Worm (Caenorhabditis elegans) whole organism, L4 larva: ENCODE data around the gene catp-6.

ENCODE experiments used
- F44E2.7 ChIP-seq: fragments of 200-800 bp; sonication (Bioruptor generic); IDR thresholded peaks from 2 replicates; pipeline ENCODE4 v2.1.2; 2022; ENCODE audit warnings: missing genetic modification characterization, missing compliant biosample characterization
- R02D3.7 ChIP-seq: fragments of 150-350 bp; sonication (generic microtip); optimal IDR thresholded peaks from 3 replicates; lab custom pipeline; 2014; ENCODE audit warnings: missing biosample characterization, missing genetic modification characterization
- T20F7.1 ChIP-seq: fragments of 200-800 bp; sonication (Bioruptor generic); optimal IDR thresholded peaks from 2 replicates; lab custom pipeline; 2018; ENCODE audit warnings: mild to moderate bottlenecking, missing genetic modification characterization, missing compliant biosample characterization
- Y5F2A.4 ChIP-seq: fragments of 200-800 bp; sonication (Bioruptor generic); optimal IDR thresholded peaks from 2 replicates; lab custom pipeline; 2018; ENCODE audit warnings: mild to moderate bottlenecking, missing genetic modification characterization, missing compliant biosample characterization
- aha-1 ChIP-seq: fragments of 150-350 bp; peaks from one replicate; lab custom pipeline; 2014; ENCODE audit warnings: missing biosample characterization, missing genetic modification characterization
- arid-1 ChIP-seq: fragments of 200-800 bp; sonication (Bioruptor generic); conservative IDR thresholded peaks from 2 replicates; pipeline ENCODE4 v1.3.6; 2022; ENCODE audit warnings: missing genetic modification reagents, missing genetic modification characterization, missing compliant biosample characterization
- attf-4 ChIP-seq: sonication (generic microtip); optimal IDR thresholded peaks from 3 replicates; lab custom pipeline; 2017; ENCODE audit warnings: missing biosample characterization, missing genetic modification characterization
- ceh-20 ChIP-seq: fragments of 200-800 bp; sonication (Bioruptor generic); IDR thresholded peaks from 2 replicates; pipeline ENCODE4 v1.3.6; 2022; ENCODE audit warnings: missing genetic modification reagents, missing genetic modification characterization, missing compliant biosample characterization
- ceh-28 ChIP-seq: fragments of 150-350 bp; optimal IDR thresholded peaks from 2 replicates; lab custom pipeline; 2014; ENCODE audit warnings: missing biosample characterization, missing genetic modification reagents, missing genetic modification characterization
- ceh-32 ChIP-seq: sonication (generic microtip); optimal IDR thresholded peaks from 2 replicates; lab custom pipeline; 2016; ENCODE audit warnings: mild to moderate bottlenecking, missing genetic modification characterization, missing compliant biosample characterization; ENCODE audit not compliant: poor library complexity
- ceh-82 ChIP-seq: sonication (generic microtip); optimal IDR thresholded peaks from 2 replicates; lab custom pipeline; 2017; ENCODE audit warnings: missing biosample characterization, missing genetic modification characterization
- ces-1 ChIP-seq: fragments of 150-350 bp; sonication (generic microtip); optimal IDR thresholded peaks from 4 replicates; lab custom pipeline; 2014; ENCODE audit warnings: missing biosample characterization, missing genetic modification reagents, missing genetic modification characterization
- cey-2 ChIP-seq: sonication (generic microtip); optimal IDR thresholded peaks from 3 replicates; lab custom pipeline; 2017; ENCODE audit warnings: missing genetic modification characterization, mild to moderate bottlenecking, missing compliant biosample characterization, antibody characterized with exemption, borderline replicate concordance; ENCODE audit not compliant: insufficient read depth
- dmd-8 ChIP-seq: fragments of 200-800 bp; sonication (Bioruptor generic); IDR thresholded peaks from 2 replicates; pipeline ENCODE4 v1.3.6; 2022; ENCODE audit warnings: missing genetic modification characterization, missing compliant biosample characterization
- dmd-9 ChIP-seq: fragments of 200-800 bp; sonication (Bioruptor generic); IDR thresholded peaks from 2 replicates; pipeline ENCODE4 v1.3.6; 2022; ENCODE audit warnings: missing genetic modification reagents, missing genetic modification characterization, missing compliant biosample characterization
- dpl-1 ChIP-seq: fragments of 150-350 bp; optimal IDR thresholded peaks from 2 replicates; lab custom pipeline; 2014; ENCODE audit warnings: missing biosample characterization, missing genetic modification reagents, missing genetic modification characterization
- duxl-1 ChIP-seq: sonication (generic microtip); optimal IDR thresholded peaks from 2 replicates; lab custom pipeline; 2016; ENCODE audit warnings: mild to moderate bottlenecking, missing genetic modification characterization, moderate library complexity, missing compliant biosample characterization; ENCODE audit not compliant: poor library complexity
- egl-43 ChIP-seq: fragments of 200-800 bp; sonication (Bioruptor generic); IDR thresholded peaks from 2 replicates; pipeline ENCODE4 v1.3.6; 2022; ENCODE audit warnings: missing genetic modification reagents, missing genetic modification characterization, missing compliant biosample characterization
- fkh-10 ChIP-seq: fragments of 150-350 bp; optimal IDR thresholded peaks from 2 replicates; lab custom pipeline; 2014; ENCODE audit warnings: missing biosample characterization, missing genetic modification reagents, missing genetic modification characterization
- fos-1 ChIP-seq: fragments of 150-350 bp; optimal IDR thresholded peaks from 2 replicates; lab custom pipeline; 2014; ENCODE audit warnings: missing biosample characterization, missing genetic modification characterization
- hmg-1.1 ChIP-seq: fragments of 200-800 bp; sonication (Bioruptor generic); IDR thresholded peaks from 2 replicates; pipeline ENCODE4 v1.3.6; 2022; ENCODE audit warnings: missing genetic modification reagents, missing genetic modification characterization, missing compliant biosample characterization
- lin-1 ChIP-seq: fragments of 200-800 bp; sonication (Bioruptor generic); IDR thresholded peaks from 2 replicates; pipeline ENCODE4 v1.3.6; 2022; ENCODE audit warnings: missing genetic modification reagents, missing genetic modification characterization, missing compliant biosample characterization
- lin-38 ChIP-seq: fragments of 200-800 bp; sonication (Bioruptor generic); IDR thresholded peaks from 2 replicates; pipeline ENCODE4 v1.3.6; 2022; ENCODE audit warnings: missing genetic modification reagents, missing genetic modification characterization, missing compliant biosample characterization
- lir-3 ChIP-seq: sonication (generic microtip); optimal IDR thresholded peaks from 2 replicates; lab custom pipeline; 2016; ENCODE audit warnings: mild to moderate bottlenecking, missing genetic modification characterization, missing compliant biosample characterization
- mdl-1 ChIP-seq, 2 experiments: fragments of 150-350 bp in 1 of 2; sonication (generic microtip) in 1 of 2; optimal IDR thresholded peaks; 2 replicates each; lab custom pipeline; 2014 to 2017; ENCODE audit warnings: missing biosample characterization in 2 of 2, missing genetic modification characterization in 2 of 2
- mdt-29 ChIP-seq: fragments of 200-800 bp; sonication (Bioruptor generic); IDR thresholded peaks from 2 replicates; pipeline ENCODE4 v1.3.6; 2022; ENCODE audit warnings: missing genetic modification reagents, missing genetic modification characterization, missing compliant biosample characterization
- nhr-11 ChIP-seq: fragments of 150-350 bp; optimal IDR thresholded peaks from 2 replicates; lab custom pipeline; 2014; ENCODE audit warnings: missing biosample characterization, missing genetic modification characterization
- nhr-237 ChIP-seq: sonication (generic microtip); optimal IDR thresholded peaks from 2 replicates; lab custom pipeline; 2017; ENCODE audit warnings: missing biosample characterization, missing genetic modification characterization
- nhr-25 ChIP-seq: sonication (generic microtip); optimal IDR thresholded peaks from 2 replicates; lab custom pipeline; 2017; ENCODE audit warnings: missing genetic modification characterization, mild to moderate bottlenecking, missing compliant biosample characterization, antibody characterized with exemption, moderate library complexity, borderline replicate concordance; ENCODE audit not compliant: insufficient read depth
- nhr-28 ChIP-seq: fragments of 150-350 bp; optimal IDR thresholded peaks from 2 replicates; lab custom pipeline; 2014; ENCODE audit warnings: missing biosample characterization, missing genetic modification characterization
- nhr-42 ChIP-seq: fragments of 200-800 bp; sonication (Bioruptor generic); IDR thresholded peaks from 2 replicates; pipeline ENCODE4 v1.3.6; 2022; ENCODE audit warnings: missing genetic modification characterization, missing compliant biosample characterization
- nhr-6 ChIP-seq: fragments of 150-350 bp; optimal IDR thresholded peaks from 2 replicates; lab custom pipeline; 2014; ENCODE audit warnings: missing biosample characterization, missing genetic modification characterization
- nhr-77 ChIP-seq: fragments of 150-350 bp; optimal IDR thresholded peaks from 2 replicates; lab custom pipeline; 2014; ENCODE audit warnings: missing biosample characterization, missing genetic modification characterization
- pha-4 ChIP-seq, 2 experiments: fragments of 150-350 bp in 1 of 2; fragments of 200-800 bp in 1 of 2; sonication (Bioruptor generic) in 1 of 2; IDR thresholded peaks in 1 of 2; optimal IDR thresholded peaks in 1 of 2; 2 replicates each; pipeline versions ENCODE4 v1.3.6 to Lab custom; 2014 to 2022; ENCODE audit warnings: missing genetic modification characterization in 2 of 2, missing genetic modification reagents in 2 of 2, missing biosample characterization in 1 of 2, missing compliant biosample characterization in 1 of 2
- snpc-4 ChIP-seq: fragments of 150-350 bp; optimal IDR thresholded peaks from 2 replicates; lab custom pipeline; 2014; ENCODE audit warnings: missing biosample characterization, missing genetic modification characterization
- tag-97 ChIP-seq: fragments of 200-800 bp; sonication (Bioruptor generic); IDR thresholded peaks from 2 replicates; pipeline ENCODE4 v1.3.6; 2022; ENCODE audit warnings: missing genetic modification characterization, missing compliant biosample characterization
- tra-1 ChIP-seq: fragments of 200-800 bp; sonication (Bioruptor generic); IDR thresholded peaks from 2 replicates; pipeline ENCODE4 v1.3.6; 2022; ENCODE audit warnings: missing genetic modification reagents, missing genetic modification characterization, missing compliant biosample characterization
- unc-62 ChIP-seq, 3 experiments: fragments of 150-350 bp in 1 of 3; sonication (generic microtip); optimal IDR thresholded peaks in 2 of 3; peaks in 1 of 3; 1 replicate in 1 of 3; 2 replicates in 2 of 3; lab custom pipeline; 2014 to 2017; ENCODE audit warnings: missing biosample characterization in 3 of 3, missing genetic modification characterization in 3 of 3, missing genetic modification reagents in 3 of 3, missing genotype in 1 of 3
- zfp-3 ChIP-seq: fragments of 200-800 bp; sonication (Bioruptor generic); conservative IDR thresholded peaks from 2 replicates; pipeline ENCODE4 v1.3.6; 2022; ENCODE audit warnings: missing genetic modification reagents, missing genetic modification characterization, missing compliant biosample characterization
- zip-11 ChIP-seq: fragments of 200-800 bp; sonication (Bioruptor generic); IDR thresholded peaks from 2 replicates; pipeline ENCODE4 v1.3.6; 2022; ENCODE audit warnings: missing genetic modification characterization, missing compliant biosample characterization
- zip-2 ChIP-seq: fragments of 150-350 bp; optimal IDR thresholded peaks from 2 replicates; lab custom pipeline; 2014; ENCODE audit warnings: missing biosample characterization, missing genetic modification characterization
- ztf-11 ChIP-seq: fragments of 150-350 bp; optimal IDR thresholded peaks from 2 replicates; lab custom pipeline; 2014; ENCODE audit warnings: missing biosample characterization, missing genetic modification characterization
- ztf-7 ChIP-seq: fragments of 150-350 bp; optimal IDR thresholded peaks from 2 replicates; lab custom pipeline; 2014; ENCODE audit warnings: missing biosample characterization, missing genetic modification characterization

Gene catp-6

DNA sequence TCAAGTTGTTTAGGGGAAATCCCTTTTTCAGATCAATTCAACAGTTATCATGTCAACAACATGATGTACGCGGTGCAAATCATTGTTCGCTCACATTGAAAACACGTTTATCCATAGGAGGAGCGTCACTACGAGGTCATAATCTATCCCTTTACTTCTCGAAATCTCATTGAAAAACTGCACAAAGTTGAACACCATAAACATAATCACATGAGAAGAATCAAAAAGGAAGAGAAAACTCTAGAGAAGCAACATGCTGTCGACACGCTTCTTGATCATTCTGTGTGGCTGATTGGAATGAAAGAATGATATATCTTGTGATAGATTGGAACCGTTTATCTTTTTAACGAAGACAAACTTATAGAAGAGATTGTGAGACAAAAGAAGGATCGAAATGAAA is 43.5 kb upstream of the catp-6 start (continued):
- TF ChIP-seq nhr-11 (tag; lab: Kevin White, UChicago) (peak; percentile 58), nhr-237 (tag; lab: Kevin White, UChicago) (no peak), egl-43 (GFP tag; lab: Robert Waterston, UW) (no peak), R02D3.7 (no peak), dmd-9 (no peak)

DNA sequence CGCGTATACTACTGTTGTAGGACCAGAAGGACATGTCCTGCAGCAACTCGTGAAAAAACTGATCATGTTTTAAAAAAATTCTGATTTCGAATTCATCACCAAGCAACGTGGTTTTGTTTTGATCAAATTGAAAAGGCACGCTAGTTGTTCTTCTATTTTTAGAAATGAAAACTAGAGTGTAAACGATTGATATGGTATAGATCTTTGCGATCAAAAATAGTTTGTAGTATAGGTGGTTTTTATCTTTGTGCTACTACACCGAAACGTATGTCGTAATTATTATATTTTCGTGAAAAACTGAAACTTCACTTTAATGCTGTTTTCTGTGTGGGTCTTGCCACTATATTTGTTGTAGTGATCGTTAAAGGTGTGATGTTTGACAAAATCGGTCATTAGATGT is 42.5 kb upstream of the catp-6 start:
- TF ChIP-seq nhr-28 (tag; lab: Kevin White, UChicago): peak; percentile 86
- TF ChIP-seq arid-1: no peak

DNA sequence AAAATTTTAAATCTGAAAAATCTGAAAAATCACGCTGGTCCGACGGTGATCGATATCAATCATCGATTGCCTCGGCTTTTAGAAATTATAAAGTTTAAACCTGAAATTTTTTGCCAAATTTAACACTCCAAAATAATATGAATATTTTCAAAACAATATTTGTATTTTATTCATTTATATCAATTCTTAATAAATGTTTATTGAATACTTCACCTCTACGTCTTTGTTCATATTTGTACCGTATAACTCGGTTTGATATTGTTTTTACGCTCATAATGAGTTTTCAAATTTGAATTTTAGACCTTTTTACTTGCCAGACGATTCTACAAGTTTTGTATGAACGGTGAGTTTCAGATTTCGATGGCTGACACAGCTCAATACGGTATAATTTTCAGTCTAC is 40.4 kb upstream of the catp-6 start, which contains the start of the genes K07F5.15 and K07F5.22:
Gene K07F5.15 (plus strand): TSS at position 301 of the 400 bp plus-strand sequence.
Gene K07F5.22 (plus strand): TSS at position 301 of the 400 bp plus-strand sequence.
- TF ChIP-seq nhr-42 (no peak), fkh-10 (GFP tag; lab: Kevin White, UChicago) (no peak), pha-4 (GFP tag; IDR thresholded peaks at IDR 0.05; lab: Robert Waterston, UW) (no peak), pha-4 (tag; optimal IDR thresholded peaks at IDR 0.05; lab: Kevin White, UChicago) (no peak), ztf-11 (no peak), lin-1 (GFP tag; lab: Robert Waterston, UW) (no peak), dmd-8 (no peak), dmd-9 (no peak), nhr-77 (tag; lab: Kevin White, UChicago) (no peak), R02D3.7 (no peak), nhr-25 (tag; lab: Kevin White, UChicago) (no peak), ceh-32 (tag; lab: Kevin White, UChicago) (no peak), lir-3 (tag; lab: Kevin White, UChicago) (no peak), hmg-1.1 (GFP tag; lab: Robert Waterston, UW) (no peak), F44E2.7 (GFP tag; lab: Robert Waterston, UW) (no peak), arid-1 (no peak)

DNA sequence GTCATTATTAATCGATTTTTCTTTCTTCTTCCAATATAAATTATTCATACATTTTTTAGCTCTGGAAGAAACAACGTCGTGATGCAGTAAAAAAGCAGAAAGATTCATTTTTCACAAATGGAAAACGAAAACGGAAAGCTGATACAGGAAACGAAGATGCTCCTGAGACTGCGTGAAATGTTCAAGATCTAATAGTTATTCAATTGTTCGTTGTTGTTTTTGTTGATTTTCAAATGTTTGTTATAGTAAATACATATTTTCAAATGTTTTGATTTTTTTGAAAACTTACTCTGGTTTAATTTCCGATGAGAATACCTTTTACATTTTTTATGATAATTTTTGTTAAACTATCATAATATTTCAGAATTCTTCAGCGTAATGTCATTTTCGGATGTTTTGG is 39.4 kb upstream of the catp-6 start, which contains the start of gene K07F5.16:
Gene K07F5.16 (plus strand): TSS at position 301 of the 400 bp plus-strand sequence.
- TF ChIP-seq tra-1 (GFP tag; lab: Robert Waterston, UW) (no peak), F44E2.7 (GFP tag; lab: Robert Waterston, UW) (no peak), dpl-1 (GFP tag; lab: Kevin White, UChicago) (no peak), zfp-3 (GFP tag; lab: Robert Waterston, UW) (no peak), mdt-29 (GFP tag; lab: Robert Waterston, UW) (no peak), zip-11 (GFP tag; lab: Robert Waterston, UW) (no peak), unc-62 (GFP tag; optimal IDR thresholded peaks at IDR 0.05 in 1 of 2; lab: Kevin White, UChicago) (no peak), unc-62 (tag; optimal IDR thresholded peaks at IDR 0.05; lab: Kevin White, UChicago) (no peak), nhr-42 (no peak), ceh-28 (tag; lab: Kevin White, UChicago) (no peak), Y5F2A.4 (GFP tag; lab: Kevin White, UChicago) (no peak), ces-1 (no peak), ceh-82 (tag; lab: Kevin White, UChicago) (no peak), T20F7.1 (no peak), fos-1 (tag; lab: Kevin White, UChicago) (no peak), cey-2 (tag; lab: Kevin White, UChicago) (no peak), snpc-4 (tag; lab: Kevin White, UChicago) (no peak)

DNA sequence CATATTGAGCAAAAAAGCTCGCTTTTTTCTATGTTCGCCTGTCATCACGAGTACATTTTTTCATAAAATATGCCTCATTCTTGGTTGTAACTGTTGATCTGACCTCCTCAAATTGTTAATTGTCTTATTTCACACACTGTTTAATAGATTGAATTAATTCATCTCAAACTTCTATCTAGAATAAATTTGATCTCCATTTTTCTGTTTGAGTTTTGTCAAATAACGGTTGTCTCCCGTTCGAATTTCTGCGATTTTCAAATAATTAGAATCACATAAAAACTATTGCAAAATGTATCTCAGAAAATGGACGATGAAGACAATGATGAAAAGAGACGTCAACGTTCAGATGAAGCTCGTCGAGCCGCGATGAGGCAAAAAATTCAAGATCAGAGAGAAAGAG is 37.5 kb upstream of the catp-6 start, which contains the start of gene K07F5.14:
Gene K07F5.14 (plus strand): TSS at position 301 of the 400 bp plus-strand sequence.
- no peak for TF ChIP-seq attf-4 (tag; lab: Kevin White, UChicago)
- TF ChIP-seq lin-38 (GFP tag; lab: Robert Waterston, UW): no peak
- no peak for TF ChIP-seq mdl-1 (tag; optimal IDR thresholded peaks at IDR 0.05; lab: Kevin White, UChicago)
- TF ChIP-seq pha-4 (GFP tag; IDR thresholded peaks at IDR 0.05; lab: Robert Waterston, UW): no peak
- TF ChIP-seq pha-4 (tag; optimal IDR thresholded peaks at IDR 0.05; lab: Kevin White, UChicago): no peak
- no peak for TF ChIP-seq ceh-20 (GFP tag; lab: Robert Waterston, UW)
- TF ChIP-seq ztf-7 (tag; lab: Kevin White, UChicago): no peak
- no peak for TF ChIP-seq aha-1 (tag; lab: Kevin White, UChicago)
- TF ChIP-seq duxl-1: no peak
- TF ChIP-seq nhr-6 (tag; lab: Kevin White, UChicago): no peak
- no peak for TF ChIP-seq zip-2 (tag; lab: Kevin White, UChicago)
- TF ChIP-seq ces-1: no peak
- TF ChIP-seq lin-1 (GFP tag; lab: Robert Waterston, UW): no peak
- TF ChIP-seq F44E2.7 (GFP tag; lab: Robert Waterston, UW): no peak
- no peak for TF ChIP-seq ceh-28 (tag; lab: Kevin White, UChicago)
- TF ChIP-seq tag-97: no peak
